Worm (Caenorhabditis elegans): ENCODE measurements around the gene syf-2.

DNA sequence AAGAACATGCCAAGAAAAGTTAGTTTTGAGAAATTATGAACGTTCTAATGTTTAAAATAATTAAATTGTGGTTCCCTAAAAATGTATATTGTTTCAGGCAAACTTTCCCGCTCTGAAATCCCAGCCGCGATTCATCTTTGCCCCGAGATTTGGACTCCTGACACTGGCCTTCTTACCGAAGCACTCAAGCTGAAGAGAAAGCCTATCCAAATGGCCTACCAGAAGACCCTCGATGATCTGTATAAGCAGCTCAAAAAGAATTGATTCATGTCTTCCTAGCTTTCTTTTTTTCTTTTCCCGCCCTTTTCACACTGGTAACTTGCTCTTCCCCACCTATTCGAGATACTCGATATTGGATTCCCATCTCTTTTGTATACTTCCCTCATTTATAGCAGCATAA lies 8.2 kb upstream of the syf-2 start:
- no peak for TF ChIP-seq flt-1 (GFP tag; IDR thresholded peaks at IDR 0.05)
- TF ChIP-seq ets-7 (tag; optimal IDR thresholded peaks at IDR 0.05), result no peak
- TF ChIP-seq ceh-13 (GFP tag; optimal IDR thresholded peaks at IDR 0.05), result no peak
- no peak for TF ChIP-seq aly-1 (tag; optimal IDR thresholded peaks at IDR 0.05)
- TF ChIP-seq ama-1 (optimal IDR thresholded peaks at IDR 0.05), result no peak
- TF ChIP-seq F13C5.2 (tag; optimal IDR thresholded peaks at IDR 0.05), result no peak
- TF ChIP-seq hmg-4 (GFP tag; optimal IDR thresholded peaks at IDR 0.05), result no peak
- TF ChIP-seq B0310.2 (tag; optimal IDR thresholded peaks at IDR 0.05), result no peak
